Worm (Caenorhabditis elegans): ENCODE results near the gene Y59C2A.1.
"Not testable (repeated sequence)": the region's sequence is repeated elsewhere in the genome, so short reads cannot be mapped to it uniquely, and the experiment has no call there.

The Y59C2A.1 gene

DNA sequence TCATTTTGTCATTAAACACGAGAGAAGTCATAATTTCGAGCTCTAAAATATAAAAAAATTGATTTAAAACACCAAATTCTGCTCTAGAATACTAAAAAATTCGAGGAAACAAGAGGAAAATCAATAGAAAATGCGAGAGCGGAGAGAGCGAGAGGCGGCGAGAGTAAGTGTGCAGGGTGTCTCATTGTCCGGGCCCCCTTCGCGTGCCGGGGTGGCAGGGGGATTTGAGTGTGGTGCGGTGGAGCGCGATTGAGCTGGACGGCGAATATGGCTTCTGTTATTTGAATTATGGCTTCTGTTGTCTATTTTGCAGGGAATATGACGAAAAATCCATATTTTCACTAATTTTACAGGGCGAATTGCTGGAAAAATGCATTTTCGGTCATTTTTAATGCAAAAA, 12.0 kb downstream of the Y59C2A.1 start, which contains the start of gene Y59C2A.3:
TSS of gene Y59C2A.3 (minus strand) at position 42 of the 400 bp plus-strand sequence.
- TF ChIP-seq ceh-13 (GFP tag; optimal IDR thresholded peaks at IDR 0.05) (no peak), F13C5.2 (tag; optimal IDR thresholded peaks at IDR 0.05) (no peak), aly-1 (tag; optimal IDR thresholded peaks at IDR 0.05) (peak; percentile 13), hmg-4 (GFP tag; optimal IDR thresholded peaks at IDR 0.05) (peak; percentile 42)

- TF ChIP-seq hmbx-1 (tag; optimal IDR thresholded peaks at IDR 0.05) = no peak
- no peak for TF ChIP-seq scrt-1 (GFP tag; IDR thresholded peaks at IDR 0.05)
- TF ChIP-seq ceh-36 (tag; optimal IDR thresholded peaks at IDR 0.05) = no peak
- TF ChIP-seq ceh-13 (GFP tag; optimal IDR thresholded peaks at IDR 0.05) = no peak
- TF ChIP-seq tra-4 (tag; optimal IDR thresholded peaks at IDR 0.05) = no peak
- TF ChIP-seq flt-1 (GFP tag; IDR thresholded peaks at IDR 0.05) = no peak
- TF ChIP-seq tbx-11 (GFP tag; IDR thresholded peaks at IDR 0.05) = no peak
- no peak for TF ChIP-seq F13C5.2 (tag; optimal IDR thresholded peaks at IDR 0.05)
- TF ChIP-seq tbx-37 (GFP tag; conservative IDR thresholded peaks at IDR 0.05) = no peak
- TF ChIP-seq sea-1 (GFP tag; conservative IDR thresholded peaks at IDR 0.05) = no peak
- no peak for TF ChIP-seq B0310.2 (tag; optimal IDR thresholded peaks at IDR 0.05)
- no peak for TF ChIP-seq ets-7 (tag; optimal IDR thresholded peaks at IDR 0.05)
- no peak for TF ChIP-seq ama-1 (optimal IDR thresholded peaks at IDR 0.05)
- TF ChIP-seq hmg-4 (GFP tag; optimal IDR thresholded peaks at IDR 0.05) = no peak
- TF ChIP-seq pes-1 (GFP tag; IDR thresholded peaks at IDR 0.05) = no peak
- no peak for TF ChIP-seq hnd-1 (tag; optimal IDR thresholded peaks at IDR 0.05)
These were observed 13.4 kb downstream of the Y59C2A.1 start for ce11 chrII:2221196-2221896.

DNA sequence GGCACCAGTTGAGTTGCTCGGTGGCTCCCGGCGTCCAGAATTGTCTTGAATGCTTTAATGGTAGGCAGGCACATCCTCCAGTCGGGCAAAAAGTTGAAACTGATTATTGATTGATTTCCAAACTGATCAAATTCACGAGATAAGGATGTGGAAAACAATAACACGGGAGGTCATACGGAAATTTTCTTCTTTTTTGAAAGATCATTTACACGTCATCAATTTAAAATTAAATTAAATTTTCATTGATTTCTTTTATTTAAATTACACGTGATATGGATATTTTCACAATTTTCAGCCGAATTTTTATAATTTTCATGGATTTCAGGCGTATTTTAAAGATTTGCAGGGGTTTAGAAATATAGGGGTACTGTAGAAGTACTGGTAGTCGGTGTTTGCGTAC, 15.6 kb downstream of the Y59C2A.1 start, which contains the start of gene cbs-2:
TSS of gene cbs-2 (minus strand) at position 101 of the 400 bp plus-strand sequence.
- no peak for TF ChIP-seq scrt-1 (GFP tag; IDR thresholded peaks at IDR 0.05)
- TF ChIP-seq hnd-1 (tag; optimal IDR thresholded peaks at IDR 0.05) = no peak
- TF ChIP-seq ets-7 (tag; optimal IDR thresholded peaks at IDR 0.05) = no peak
- TF ChIP-seq F13C5.2 (tag; optimal IDR thresholded peaks at IDR 0.05) = no peak
- no peak for TF ChIP-seq tbx-11 (GFP tag; IDR thresholded peaks at IDR 0.05)
- TF ChIP-seq hmbx-1 (tag; optimal IDR thresholded peaks at IDR 0.05) = no peak
- no peak for TF ChIP-seq pes-1 (GFP tag; IDR thresholded peaks at IDR 0.05)
- no peak for TF ChIP-seq B0310.2 (tag; optimal IDR thresholded peaks at IDR 0.05)
- no peak for TF ChIP-seq ceh-13 (GFP tag; optimal IDR thresholded peaks at IDR 0.05)
- no peak for TF ChIP-seq tra-4 (tag; optimal IDR thresholded peaks at IDR 0.05)
- no peak for TF ChIP-seq ceh-36 (tag; optimal IDR thresholded peaks at IDR 0.05)
- TF ChIP-seq ama-1 (optimal IDR thresholded peaks at IDR 0.05) = no peak
- TF ChIP-seq tbx-37 (GFP tag; conservative IDR thresholded peaks at IDR 0.05) = no peak
- TF ChIP-seq aly-1 (tag; optimal IDR thresholded peaks at IDR 0.05) = no peak
- no peak for TF ChIP-seq sea-1 (GFP tag; conservative IDR thresholded peaks at IDR 0.05)
- no peak for TF ChIP-seq hmg-4 (GFP tag; optimal IDR thresholded peaks at IDR 0.05)
- no peak for TF ChIP-seq flt-1 (GFP tag; IDR thresholded peaks at IDR 0.05)

ce11 chrII:2225608-2226007, 17.7 kb downstream of the Y59C2A.1 start, which contains the start of gene F54A3.5:
F54A3.5 (minus strand) TSS chrII:2225708.
- no peak for TF ChIP-seq flt-1 (GFP tag; IDR thresholded peaks at IDR 0.05)
- no peak for TF ChIP-seq tra-4 (tag; optimal IDR thresholded peaks at IDR 0.05)
- no peak for TF ChIP-seq ets-7 (tag; optimal IDR thresholded peaks at IDR 0.05)
- TF ChIP-seq B0310.2 (tag; optimal IDR thresholded peaks at IDR 0.05) = no peak
- TF ChIP-seq tbx-11 (GFP tag; IDR thresholded peaks at IDR 0.05) = no peak
- TF ChIP-seq F13C5.2 (tag; optimal IDR thresholded peaks at IDR 0.05) = no peak
- no peak for TF ChIP-seq ama-1 (optimal IDR thresholded peaks at IDR 0.05)
- TF ChIP-seq hnd-1 (tag; optimal IDR thresholded peaks at IDR 0.05) = no peak
- TF ChIP-seq hmbx-1 (tag; optimal IDR thresholded peaks at IDR 0.05) = no peak
- TF ChIP-seq ceh-13 (GFP tag; optimal IDR thresholded peaks at IDR 0.05) = no peak
- TF ChIP-seq ceh-36 (tag; optimal IDR thresholded peaks at IDR 0.05) = no peak
- TF ChIP-seq hmg-4 (GFP tag; optimal IDR thresholded peaks at IDR 0.05) = no peak
- TF ChIP-seq tbx-37 (GFP tag; conservative IDR thresholded peaks at IDR 0.05) = no peak
- no peak for TF ChIP-seq scrt-1 (GFP tag; IDR thresholded peaks at IDR 0.05)
- TF ChIP-seq sea-1 (GFP tag; conservative IDR thresholded peaks at IDR 0.05) = no peak

ce11 chrII:2230368-2230767, 22.5 kb downstream of the Y59C2A.1 start:
- TF ChIP-seq ets-7 (tag; optimal IDR thresholded peaks at IDR 0.05) (no peak), ceh-13 (GFP tag; optimal IDR thresholded peaks at IDR 0.05) (no peak), tbx-37 (GFP tag; conservative IDR thresholded peaks at IDR 0.05) (no peak), B0310.2 (tag; optimal IDR thresholded peaks at IDR 0.05) (no peak), ama-1 (optimal IDR thresholded peaks at IDR 0.05) (no peak), scrt-1 (GFP tag; IDR thresholded peaks at IDR 0.05) (no peak), tbx-11 (GFP tag; IDR thresholded peaks at IDR 0.05) (no peak), hnd-1 (tag; optimal IDR thresholded peaks at IDR 0.05) (no peak), flt-1 (GFP tag; IDR thresholded peaks at IDR 0.05) (no peak), sea-1 (GFP tag; conservative IDR thresholded peaks at IDR 0.05) (no peak), pes-1 (GFP tag; IDR thresholded peaks at IDR 0.05) (no peak), tra-4 (tag; optimal IDR thresholded peaks at IDR 0.05) (no peak)

DNA sequence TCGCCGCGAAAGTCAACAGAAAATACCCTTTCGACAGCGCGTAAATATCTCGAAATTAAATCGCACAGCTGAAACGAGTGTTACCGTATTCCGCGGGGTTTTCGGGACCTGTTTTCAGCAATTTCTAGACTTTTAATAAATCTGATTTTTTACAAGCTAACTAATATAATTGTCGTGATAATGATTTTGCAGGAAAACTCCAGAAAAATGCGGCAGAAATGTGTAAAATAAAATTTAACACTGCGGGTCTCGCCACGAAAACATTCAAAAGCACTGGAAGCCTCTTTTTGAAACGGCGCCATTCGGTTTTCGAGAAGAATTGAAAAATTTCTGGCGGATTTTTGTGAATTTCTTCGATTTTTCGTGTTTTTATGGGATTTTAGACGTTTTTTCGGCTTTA, 24.5 kb downstream of the Y59C2A.1 start, which contains the start of gene F54A3.6:
TSS of gene F54A3.6 (minus strand) at position 42 of the 400 bp plus-strand sequence.
- not testable (repeated sequence) for TF ChIP-seq hmg-4 (GFP tag; optimal IDR thresholded peaks at IDR 0.05); B0310.2 (tag; optimal IDR thresholded peaks at IDR 0.05); tra-4 (tag; optimal IDR thresholded peaks at IDR 0.05)

DNA sequence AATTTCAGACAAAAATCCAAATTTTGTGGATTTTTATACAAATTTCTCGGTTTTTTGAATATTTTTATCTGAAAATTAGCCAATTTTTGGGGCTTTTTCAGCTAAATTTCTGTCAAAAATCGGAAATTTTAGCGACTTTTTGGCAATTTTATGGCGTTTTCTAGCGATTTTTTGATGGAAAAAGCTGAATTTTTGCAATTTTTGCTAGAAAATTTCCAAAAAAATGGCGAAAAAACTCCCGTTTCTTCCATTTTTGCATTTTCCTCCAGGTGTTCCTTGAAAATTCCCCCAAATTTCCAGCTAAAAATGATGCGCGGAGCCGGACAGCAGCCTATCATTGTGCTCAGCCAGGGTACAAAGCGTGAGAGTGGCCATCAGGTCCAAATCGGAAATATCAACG, 25.3 kb downstream of the Y59C2A.1 start, which contains the start of gene cct-3:
TSS of gene cct-3 (plus strand) at position 301 of the 400 bp plus-strand sequence.
- TF ChIP-seq ets-7 (tag; optimal IDR thresholded peaks at IDR 0.05) (no peak), ceh-36 (tag; optimal IDR thresholded peaks at IDR 0.05) (no peak), hmg-4 (GFP tag; optimal IDR thresholded peaks at IDR 0.05) (no peak), tbx-11 (GFP tag; IDR thresholded peaks at IDR 0.05) (no peak), sea-1 (GFP tag; conservative IDR thresholded peaks at IDR 0.05) (no peak), ama-1 (optimal IDR thresholded peaks at IDR 0.05) (no peak), ceh-13 (GFP tag; optimal IDR thresholded peaks at IDR 0.05) (no peak)
